Fruit fly (Drosophila melanogaster): Measurements from ENCODE around the gene ppan.

Gene ppan

dm6 chr3R:21161620-21162029 is 45.6 kb downstream of the ppan start (continued):
- TF ChIP-seq Asciz (GFP tag; optimal IDR thresholded peaks at IDR 0.05) (no peak), Ets97D (GFP tag; optimal IDR thresholded peaks at IDR 0.05) (no peak), luna (GFP tag; optimal IDR thresholded peaks at IDR 0.05) (peak; percentile 9), CG11456 (GFP tag; IDR thresholded peaks at IDR 0.05) (no peak), Atf-2 (GFP tag; optimal IDR thresholded peaks at IDR 0.05) (no peak), sim (GFP tag; IDR thresholded peaks at IDR 0.05) (no peak), ap (GFP tag; IDR thresholded peaks at IDR 0.05) (no peak)

- TF ChIP-seq sug (tag; optimal IDR thresholded peaks at IDR 0.05) (peak; percentile 96), CG17568 (GFP tag; optimal IDR thresholded peaks at IDR 0.05) (peak; percentile 86), gro (GFP tag; optimal IDR thresholded peaks at IDR 0.05) (peak; percentile 46), bowl (GFP tag; IDR thresholded peaks at IDR 0.05) (peak; percentile 21; the same call in 1 of the 2 replicates), yki (optimal IDR thresholded peaks at IDR 0.05) (no peak), Adf1 (GFP tag; IDR thresholded peaks at IDR 0.05) (peak; percentile 52; the same call in 1 of the 2 replicates), grn (GFP tag; optimal IDR thresholded peaks at IDR 0.05) (peak; percentile 58), CG6813 (GFP tag; optimal IDR thresholded peaks at IDR 0.05) (peak; percentile 28), GATAe (GFP tag; conservative IDR thresholded peaks at IDR 0.05) (peak; percentile 33; the same call in 1 of the 2 replicates), Dad (GFP tag; optimal IDR thresholded peaks at IDR 0.05) (no peak), CG34376 (GFP tag; optimal IDR thresholded peaks at IDR 0.05) (peak; percentile 93), Fer1 (GFP tag; optimal IDR thresholded peaks at IDR 0.05) (peak; percentile 48), wor (GFP tag; IDR thresholded peaks at IDR 0.05) (no peak), Meics (GFP tag; optimal IDR thresholded peaks at IDR 0.05) (peak; percentile 18), CG1233 (GFP tag; optimal IDR thresholded peaks at IDR 0.05) (no peak), CG6854 (GFP tag; optimal IDR thresholded peaks at IDR 0.05) (peak; percentile 24), hkb (optimal IDR thresholded peaks at IDR 0.05) (no peak), hkb (GFP tag; IDR thresholded peaks at IDR 0.05) (no peak), Med (GFP tag) (peak; percentile 0), disco-r (GFP tag; optimal IDR thresholded peaks at IDR 0.05) (no peak), BtbVII (GFP tag; optimal IDR thresholded peaks at IDR 0.05) (no peak), odd (GFP tag; optimal IDR thresholded peaks at IDR 0.05) (peak; percentile 79), Hmr (GFP tag; optimal IDR thresholded peaks at IDR 0.05) (peak; percentile 56), al (GFP tag; IDR thresholded peaks at IDR 0.05) (no peak), sd (tag; optimal IDR thresholded peaks at IDR 0.05) (peak; percentile 95), CG11695 (GFP tag; IDR thresholded peaks at IDR 0.05) (0 out of 3 replicates have a peak, but pooled peaks have one; percentile 9), CG17912 (GFP tag; optimal IDR thresholded peaks at IDR 0.05) (peak; percentile 33), fd3F (GFP tag; optimal IDR thresholded peaks at IDR 0.05) (peak; percentile 22), CG12071 (GFP tag; optimal IDR thresholded peaks at IDR 0.05) (peak; percentile 12), CG8281 (tag; optimal IDR thresholded peaks at IDR 0.05) (peak; percentile 7), CG15514 (GFP tag; optimal IDR thresholded peaks at IDR 0.05) (peak; percentile 32), Pdp1 (GFP tag; optimal IDR thresholded peaks at IDR 0.05) (peak in 1 of 2 experiments; percentile 66), chm (GFP tag; IDR thresholded peaks at IDR 0.05) (no peak), CG2875 (GFP tag; optimal IDR thresholded peaks at IDR 0.05) (no peak), Hr51 (GFP tag; optimal IDR thresholded peaks at IDR 0.05) (peak in 1 of 2 experiments; percentile 1), CG17385 (GFP tag; optimal IDR thresholded peaks at IDR 0.05) (peak; percentile 58), sens (GFP tag) (peak; percentile 45), Nf-YC (tag; optimal IDR thresholded peaks at IDR 0.05) (peak; percentile 9), NfI (GFP tag; optimal IDR thresholded peaks at IDR 0.05) (peak; percentile 21), CG10543 (GFP tag; optimal IDR thresholded peaks at IDR 0.05) (peak; percentile 60), Xrp1 (GFP tag; IDR thresholded peaks at IDR 0.05) (no peak), Myb (GFP tag; optimal IDR thresholded peaks at IDR 0.05) (no peak), CG17802 (tag; optimal IDR thresholded peaks at IDR 0.05) (no peak)
Measured at dm6 chr3R:21163318-21163828, 47.3 kb downstream of the ppan start, which contains the start of gene CG5810. TSS of gene CG5810 (plus strand) at chr3R:21163778.
